Worm (Caenorhabditis elegans) whole organism, early embryonic: ENCODE data around the gene spp-20.
A peak's percentile ranks its signal among the peaks of the same experiment; 100 is the strongest.

ENCODE experiments used
- B0310.2 ChIP-seq: sonication (generic microtip); optimal IDR thresholded peaks from 2 replicates; lab custom pipeline; 2016; ENCODE audit warnings: mild to moderate bottlenecking, missing genetic modification characterization, missing compliant biosample characterization
- F13C5.2 ChIP-seq: sonication (generic microtip); optimal IDR thresholded peaks from 2 replicates; lab custom pipeline; 2017; ENCODE audit warnings: mild to moderate bottlenecking, missing genetic modification characterization, inconsistent platforms, missing compliant biosample characterization
- aly-1 ChIP-seq: sonication (generic microtip); optimal IDR thresholded peaks from 2 replicates; lab custom pipeline; 2016; ENCODE audit warnings: missing genetic modification characterization, missing compliant biosample characterization
- ama-1 ChIP-seq: fragments of 150-350 bp; optimal IDR thresholded peaks from 2 replicates; lab custom pipeline; 2014
- ceh-13 ChIP-seq: fragments of 200-800 bp; sonication (Bioruptor generic); optimal IDR thresholded peaks from 2 replicates; lab custom pipeline; 2018; ENCODE audit warnings: mild to moderate bottlenecking, missing genetic modification characterization, missing compliant biosample characterization
- ceh-36 ChIP-seq: sonication (generic microtip); optimal IDR thresholded peaks from 2 replicates; lab custom pipeline; 2016; ENCODE audit warnings: missing genetic modification characterization, inconsistent platforms, missing compliant biosample characterization
- ets-7 ChIP-seq: sonication (generic microtip); optimal IDR thresholded peaks from 2 replicates; lab custom pipeline; 2016; ENCODE audit warnings: missing genotype, missing genetic modification characterization, missing compliant biosample characterization
- flt-1 ChIP-seq: fragments of 200-800 bp; sonication (Bioruptor generic); IDR thresholded peaks from 2 replicates; pipeline ENCODE4 v1.3.6; 2022; ENCODE audit warnings: missing genetic modification characterization, missing compliant biosample characterization
- hmbx-1 ChIP-seq: sonication (generic microtip); optimal IDR thresholded peaks from 2 replicates; lab custom pipeline; 2016; ENCODE audit warnings: mild to moderate bottlenecking, missing genetic modification characterization, missing compliant biosample characterization
- hmg-4 ChIP-seq: fragments of 200-800 bp; sonication (Bioruptor generic); optimal IDR thresholded peaks from 2 replicates; lab custom pipeline; 2018; ENCODE audit warnings: mild to moderate bottlenecking, missing genetic modification characterization, missing compliant biosample characterization
- hnd-1 ChIP-seq: sonication (generic microtip); optimal IDR thresholded peaks from 2 replicates; lab custom pipeline; 2016; ENCODE audit warnings: missing genetic modification characterization, missing compliant biosample characterization
- pes-1 ChIP-seq: fragments of 200-800 bp; sonication (Bioruptor generic); IDR thresholded peaks from 2 replicates; pipeline ENCODE4 v1.3.6; 2022; ENCODE audit warnings: missing genetic modification reagents, missing genetic modification characterization, missing compliant biosample characterization
- scrt-1 ChIP-seq: fragments of 200-800 bp; sonication (Bioruptor generic); IDR thresholded peaks from 2 replicates; pipeline ENCODE4 v1.3.6; 2022; ENCODE audit warnings: missing genetic modification characterization, missing compliant biosample characterization
- sea-1 ChIP-seq: fragments of 200-800 bp; sonication (Bioruptor generic); conservative IDR thresholded peaks from 2 replicates; pipeline ENCODE4 v1.3.6; 2022; ENCODE audit warnings: missing genetic modification characterization, missing compliant biosample characterization
- tbx-11 ChIP-seq: fragments of 200-800 bp; sonication (Bioruptor generic); IDR thresholded peaks from 2 replicates; pipeline ENCODE4 v1.3.6; 2022; ENCODE audit warnings: missing genetic modification characterization, missing compliant biosample characterization
- tbx-37 ChIP-seq: fragments of 200-800 bp; sonication (Bioruptor generic); conservative IDR thresholded peaks from 2 replicates; pipeline ENCODE4 v1.3.6; 2022; ENCODE audit warnings: missing genetic modification reagents, missing genetic modification characterization, missing compliant biosample characterization
- tra-4 ChIP-seq: sonication (generic microtip); optimal IDR thresholded peaks from 2 replicates; lab custom pipeline; 2017; ENCODE audit warnings: missing genetic modification characterization, missing compliant biosample characterization

The spp-20 gene

DNA sequence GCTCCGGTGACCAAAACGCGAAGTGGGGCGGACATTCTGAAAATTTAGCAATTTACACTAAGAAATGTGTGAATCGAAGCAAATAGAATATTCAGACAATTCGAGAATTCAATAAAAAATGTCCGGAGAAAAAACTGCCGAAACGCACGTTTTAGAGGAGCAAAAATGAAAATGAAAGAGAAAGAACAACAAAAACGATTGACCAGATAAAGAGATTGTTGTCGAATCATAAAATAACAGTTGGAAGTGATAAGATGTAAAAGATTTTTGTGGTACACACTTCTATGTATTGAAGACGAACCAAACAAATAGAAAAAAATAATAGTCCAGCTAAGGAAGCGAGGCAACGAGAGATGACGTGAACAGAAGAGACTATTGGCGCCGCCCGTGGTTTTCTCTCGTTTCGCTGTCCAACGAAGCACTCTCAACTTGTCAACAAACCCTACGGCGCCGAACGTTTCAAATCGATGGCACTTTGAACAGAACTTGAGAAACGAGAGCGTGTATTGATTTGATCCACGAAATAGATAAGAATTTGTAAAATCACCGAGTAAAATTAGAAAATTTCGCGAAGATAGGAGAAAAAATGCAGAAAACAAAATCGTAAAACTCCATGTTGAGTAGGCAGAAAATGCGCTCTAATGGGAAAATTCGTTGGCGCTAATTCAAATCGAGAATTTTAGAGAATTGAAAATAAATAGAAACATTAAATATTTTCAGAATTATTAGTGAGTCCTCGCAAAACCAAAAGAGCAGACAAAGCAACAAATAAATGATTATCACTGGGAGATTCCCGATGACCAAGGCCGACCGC is 41.3 kb downstream of the spp-20 start, which contains the start of gene mdh-1:
Gene mdh-1 (minus strand): TSS at position 36 of the 814 bp plus-strand sequence.
- TF ChIP-seq hnd-1 (tag; lab: Kevin White, UChicago) (no peak), aly-1 (tag; lab: Kevin White, UChicago) (no peak), flt-1 (no peak)

DNA sequence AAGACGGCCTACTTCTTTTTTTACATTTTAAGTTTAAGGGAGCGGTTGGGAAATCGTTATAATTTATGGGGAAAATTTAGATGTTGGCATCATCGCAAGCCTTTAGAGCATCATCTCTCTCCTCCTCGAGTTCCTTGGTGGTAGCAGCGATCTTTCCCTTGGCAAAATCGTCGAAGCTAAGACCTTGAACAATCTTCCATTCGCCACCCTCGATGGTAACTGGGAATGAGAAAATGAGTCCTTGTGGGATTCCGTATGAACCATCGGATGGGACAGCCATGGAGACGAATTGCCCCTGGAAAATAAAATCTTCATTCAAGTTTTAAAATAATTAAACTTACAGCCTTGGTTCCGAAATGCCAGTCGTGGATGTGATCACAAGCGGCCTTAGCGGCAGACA is 42.7 kb downstream of the spp-20 start:
- TF ChIP-seq ama-1 (no peak), pes-1 (no peak)

DNA sequence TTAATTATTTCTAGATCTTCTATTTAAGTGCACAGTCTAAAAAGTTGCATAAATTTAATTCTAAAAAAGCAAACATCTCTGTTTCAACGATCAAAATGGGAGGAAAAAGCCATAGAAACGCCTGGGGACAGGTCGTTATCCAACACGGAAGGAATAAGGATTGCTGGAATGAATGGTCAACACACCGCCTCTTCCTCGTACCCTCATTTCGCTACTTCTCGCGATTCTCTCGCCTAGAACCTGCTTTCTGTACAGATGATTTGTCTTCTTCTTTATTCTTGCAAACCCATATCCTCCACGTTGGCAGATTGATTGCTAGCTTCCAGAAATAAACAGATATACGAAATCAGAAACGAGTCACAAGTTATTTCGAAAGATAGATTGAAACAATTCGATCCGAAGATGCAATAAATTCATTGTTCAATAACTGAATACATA is 43.1 kb downstream of the spp-20 start, which contains the start of gene dpy-11:
Gene dpy-11 (minus strand): TSS at position 354 of the 438 bp plus-strand sequence.
- TF ChIP-seq hmg-4 (GFP tag; lab: Kevin White, UChicago) = no peak
- TF ChIP-seq scrt-1 (GFP tag; lab: Robert Waterston, UW) = no peak
- no peak for TF ChIP-seq tra-4 (tag; lab: Kevin White, UChicago)

DNA sequence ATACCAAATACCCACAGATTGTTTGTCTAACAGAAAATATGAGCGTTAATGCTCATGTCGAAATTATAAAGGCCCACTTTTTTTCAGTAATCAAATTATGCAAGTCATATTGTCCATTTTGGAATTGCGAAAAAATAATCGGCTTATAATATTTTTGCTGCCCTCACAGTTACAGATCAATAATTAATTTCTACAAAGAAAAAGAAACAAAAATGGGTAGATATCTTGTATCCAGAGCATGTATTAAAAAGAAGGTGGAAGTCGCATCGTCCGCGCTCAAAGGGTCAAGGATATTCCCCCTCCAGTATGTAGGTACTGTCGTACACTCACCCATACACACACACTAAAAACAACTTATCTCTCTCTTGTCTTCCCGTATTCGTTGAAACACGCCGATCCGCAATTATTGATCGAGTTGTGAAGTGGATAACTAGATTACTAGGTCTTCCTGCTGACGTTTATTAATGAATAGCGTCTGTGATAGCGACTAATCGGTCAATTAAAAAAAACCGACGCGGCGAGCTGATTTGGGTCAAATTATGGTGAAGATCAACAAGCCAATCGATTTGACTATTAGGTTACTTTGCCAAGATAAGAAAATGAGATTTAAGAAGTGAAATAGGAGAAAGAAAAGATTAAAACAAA is 44.1 kb downstream of the spp-20 start:
- TF ChIP-seq scrt-1 (GFP tag; lab: Robert Waterston, UW) = no peak
- no peak for TF ChIP-seq flt-1
- TF ChIP-seq pes-1 = no peak

DNA sequence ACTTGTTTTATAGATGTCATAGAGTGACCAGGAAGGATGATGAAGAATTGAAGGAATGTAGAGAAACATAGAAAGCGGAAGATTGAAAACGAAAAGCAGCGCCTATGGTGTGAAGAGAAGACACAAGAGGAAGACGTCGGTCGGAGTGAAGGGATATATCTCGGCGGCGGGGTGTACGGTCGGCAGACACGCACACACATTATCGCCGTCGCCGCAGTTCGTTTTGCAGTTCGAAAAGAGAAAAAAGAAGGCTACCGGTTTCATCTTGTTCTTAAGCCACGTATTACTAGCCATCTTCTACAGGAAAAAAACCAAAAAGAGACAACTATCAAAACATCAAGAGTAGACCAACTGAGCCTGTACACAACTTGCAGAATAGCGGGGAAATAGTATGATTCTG is 44.6 kb downstream of the spp-20 start:
- TF ChIP-seq ama-1 (no peak), flt-1 (no peak), pes-1 (0 out of 2 replicates have a peak, but pooled peaks have one; percentile 44), hmg-4 (GFP tag; lab: Kevin White, UChicago) (peak; percentile 27)

DNA sequence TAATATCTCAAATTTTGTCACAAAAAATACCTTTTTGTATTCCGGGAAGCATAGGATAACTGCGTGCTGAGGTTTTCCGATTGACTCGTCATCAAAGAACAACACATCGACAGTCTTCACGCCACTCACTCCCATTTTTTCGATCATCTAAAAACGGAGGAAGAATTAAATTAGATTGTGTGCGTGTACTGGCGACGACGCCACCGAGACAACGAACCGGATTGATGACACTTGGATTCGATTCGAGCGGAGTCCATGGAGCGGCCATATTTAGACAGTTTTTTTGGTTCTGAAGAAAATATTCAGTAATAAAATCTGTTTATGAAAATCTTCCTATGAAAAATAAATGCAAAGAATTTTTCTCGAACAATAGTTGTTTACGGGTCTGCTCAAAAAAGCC is 46.9 kb downstream of the spp-20 start, which contains the start of gene ubh-1:
Gene ubh-1 (minus strand): TSS at position 289 of the 400 bp plus-strand sequence.
- TF ChIP-seq ets-7 (tag; lab: Kevin White, UChicago) (no peak), ceh-13 (GFP tag; lab: Kevin White, UChicago) (no peak), flt-1 (no peak), tra-4 (tag; lab: Kevin White, UChicago) (no peak), tbx-11 (GFP tag; lab: Robert Waterston, UW) (no peak), hmbx-1 (tag; lab: Kevin White, UChicago) (no peak), tbx-37 (no peak), B0310.2 (tag; lab: Kevin White, UChicago) (no peak), hnd-1 (tag; lab: Kevin White, UChicago) (no peak), scrt-1 (GFP tag; lab: Robert Waterston, UW) (no peak)

DNA sequence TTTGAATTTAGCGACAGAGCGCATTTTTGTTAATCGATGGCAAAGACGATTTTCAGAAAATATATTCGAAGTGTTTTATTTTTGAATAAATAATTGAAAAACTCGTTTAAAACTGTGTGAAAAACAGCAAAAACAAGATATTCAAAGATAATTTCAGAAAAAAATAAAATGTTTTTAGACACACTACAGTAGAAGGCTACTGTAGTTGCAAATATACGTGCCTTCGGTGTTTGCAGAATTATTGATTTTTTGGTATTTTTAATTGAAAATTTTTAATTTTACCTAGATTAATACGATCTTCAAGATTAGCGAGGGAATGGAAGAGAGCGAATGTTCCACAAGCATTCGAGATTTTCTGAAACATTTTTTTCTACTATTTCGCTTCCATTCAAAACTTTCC is 47.4 kb downstream of the spp-20 start:
- no peak for TF ChIP-seq tbx-11 (GFP tag; lab: Robert Waterston, UW)
- no peak for TF ChIP-seq hmbx-1 (tag; lab: Kevin White, UChicago)
- no peak for TF ChIP-seq hnd-1 (tag; lab: Kevin White, UChicago)
- TF ChIP-seq scrt-1 (GFP tag; lab: Robert Waterston, UW) = no peak
- no peak for TF ChIP-seq sea-1
- TF ChIP-seq ama-1 = no peak
- no peak for TF ChIP-seq ceh-13 (GFP tag; lab: Kevin White, UChicago)
- TF ChIP-seq B0310.2 (tag; lab: Kevin White, UChicago) = no peak
- no peak for TF ChIP-seq tbx-37
- TF ChIP-seq ets-7 (tag; lab: Kevin White, UChicago) = no peak
- TF ChIP-seq aly-1 (tag; lab: Kevin White, UChicago) = no peak

DNA sequence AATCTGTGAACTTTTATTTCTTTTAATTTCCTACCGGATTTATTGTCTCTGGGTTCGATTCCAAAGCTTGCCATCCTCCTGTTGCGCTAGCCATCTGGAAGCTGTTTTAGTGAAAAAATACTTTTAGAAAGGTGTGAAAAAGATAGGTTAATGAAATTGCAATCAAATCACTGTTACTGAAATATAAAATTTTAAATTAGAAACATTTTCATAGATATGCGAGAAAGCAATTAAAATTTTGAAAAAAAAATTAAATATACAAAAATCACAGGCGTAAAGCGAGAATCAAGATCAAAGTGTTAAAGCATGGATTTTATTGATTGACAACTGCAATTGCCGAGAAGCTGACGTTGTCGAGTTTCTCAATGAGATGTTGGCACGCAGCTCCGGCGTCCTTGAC is 48.3 kb downstream of the spp-20 start, which contains the start of gene ubh-2:
Gene ubh-2 (minus strand): TSS at position 101 of the 400 bp plus-strand sequence.
- no peak for TF ChIP-seq tbx-37
- no peak for TF ChIP-seq hmbx-1 (tag; lab: Kevin White, UChicago)
- no peak for TF ChIP-seq ama-1
- no peak for TF ChIP-seq hnd-1 (tag; lab: Kevin White, UChicago)
- TF ChIP-seq ceh-36 (tag; lab: Kevin White, UChicago) = no peak
- no peak for TF ChIP-seq scrt-1 (GFP tag; lab: Robert Waterston, UW)
- no peak for TF ChIP-seq tbx-11 (GFP tag; lab: Robert Waterston, UW)
- no peak for TF ChIP-seq F13C5.2 (tag; lab: Kevin White, UChicago)
- TF ChIP-seq ceh-13 (GFP tag; lab: Kevin White, UChicago) = no peak
- TF ChIP-seq B0310.2 (tag; lab: Kevin White, UChicago) = no peak
- no peak for TF ChIP-seq pes-1
- no peak for TF ChIP-seq flt-1
- no peak for TF ChIP-seq hmg-4 (GFP tag; lab: Kevin White, UChicago)
- no peak for TF ChIP-seq sea-1
- TF ChIP-seq tra-4 (tag; lab: Kevin White, UChicago) = no peak
- TF ChIP-seq aly-1 (tag; lab: Kevin White, UChicago) = no peak
- TF ChIP-seq ets-7 (tag; lab: Kevin White, UChicago) = no peak
